Fruit fly (Drosophila melanogaster) whole organism, wandering third instar larva: ENCODE measurements around the gene spg.

Experiments used
- Abd-B ChIP-seq: fragments of >200 bp; optimal IDR thresholded peaks from 2 replicates; lab custom pipeline; 2017; ENCODE audit warnings: missing biosample characterization, missing genetic modification characterization
- CG32264 ChIP-seq: fragments of 200-800 bp; sonication (Bioruptor generic); optimal IDR thresholded peaks from 2 replicates; lab custom pipeline; 2016; ENCODE audit warnings: missing biosample characterization, missing genetic modification characterization
- CG9705 ChIP-seq: fragments of 200-800 bp; sonication (Bioruptor generic); optimal IDR thresholded peaks from 2 replicates; lab custom pipeline; 2018; ENCODE audit warnings: missing biosample characterization, mild to moderate bottlenecking, missing genetic modification characterization
- CrebA ChIP-seq: fragments of 200-800 bp; sonication (Bioruptor generic); optimal IDR thresholded peaks from 2 replicates; lab custom pipeline; 2016; ENCODE audit warnings: missing biosample characterization, mild to moderate bottlenecking, missing genetic modification characterization, borderline replicate concordance
- Dfd ChIP-seq: fragments of >200 bp; optimal IDR thresholded peaks from 2 replicates; lab custom pipeline; 2017; ENCODE audit warnings: missing biosample characterization, missing genetic modification characterization
- Dif ChIP-seq: fragments of 200-275, 200-300 bp; sonication (Bioruptor generic); optimal IDR thresholded peaks from 2 replicates; lab custom pipeline; 2018; ENCODE audit warnings: missing biosample characterization, missing genetic modification characterization; ENCODE audit not compliant: partially characterized antibody
- GATAd ChIP-seq: sonication (Bioruptor generic); optimal IDR thresholded peaks from 2 replicates; lab custom pipeline; 2016; ENCODE audit warnings: missing biosample characterization, missing genetic modification characterization
- HLH106 ChIP-seq: fragments of 200-800 bp; optimal IDR thresholded peaks from 3 replicates; lab custom pipeline; 2019; ENCODE audit warnings: missing biosample characterization, mild to moderate bottlenecking, missing genetic modification characterization, moderate library complexity
- Hnf4 ChIP-seq: fragments of 200-800 bp; sonication (Bioruptor generic); optimal IDR thresholded peaks from 2 replicates; lab custom pipeline; 2016; ENCODE audit warnings: missing biosample characterization, mild to moderate bottlenecking, missing genetic modification characterization
- Hr78 ChIP-seq: fragments of >200 bp; optimal IDR thresholded peaks from 2 replicates; lab custom pipeline; 2017; ENCODE audit warnings: missing biosample characterization, missing genetic modification characterization
- Hr83 ChIP-seq: fragments of 200-300 bp; sonication (Bioruptor generic); optimal IDR thresholded peaks from 2 replicates; lab custom pipeline; 2016; ENCODE audit warnings: missing biosample characterization, mild to moderate bottlenecking, missing genetic modification characterization, moderate library complexity; ENCODE audit not compliant: poor library complexity, severe bottlenecking
- Jra ChIP-seq: sonication (Bioruptor generic); optimal IDR thresholded peaks from 2 replicates; lab custom pipeline; 2016; ENCODE audit warnings: missing biosample characterization, missing genetic modification characterization
- Mio ChIP-seq: sonication (Bioruptor generic); optimal IDR thresholded peaks from 2 replicates; lab custom pipeline; 2016; ENCODE audit warnings: missing biosample characterization, missing genetic modification characterization
- Myc ChIP-seq: fragments of >200 bp; optimal IDR thresholded peaks from 2 replicates; lab custom pipeline; 2017
- N ChIP-seq: fragments of >200 bp; optimal IDR thresholded peaks from 2 replicates; lab custom pipeline; 2018; ENCODE audit warnings: missing biosample characterization, missing external identifiers, missing genetic modification characterization
- OdsH ChIP-seq: fragments of 200-800 bp; sonication (Bioruptor generic); optimal IDR thresholded peaks from 2 replicates; lab custom pipeline; 2016; ENCODE audit warnings: missing biosample characterization, mild to moderate bottlenecking, missing genetic modification characterization
- Rel ChIP-seq, 2 experiments: fragments of 200-800 bp; sonication (Bioruptor generic) in 1 of 2; optimal IDR thresholded peaks; 2 replicates in 1 of 2; 3 replicates in 1 of 2; lab custom pipeline; 2016 to 2019; ENCODE audit warnings: mild to moderate bottlenecking in 2 of 2, missing biosample characterization in 2 of 2, missing genetic modification characterization in 2 of 2, moderate library complexity in 1 of 2
- Sp1 ChIP-seq: fragments of 200-800 bp; sonication (Bioruptor generic); optimal IDR thresholded peaks from 3 replicates; lab custom pipeline; 2019; ENCODE audit warnings: missing biosample characterization, mild to moderate bottlenecking, missing genetic modification characterization, moderate library complexity
- Vsx2 ChIP-seq: fragments of 200-300, 225-300 bp; sonication (Bioruptor generic); optimal IDR thresholded peaks from 2 replicates; lab custom pipeline; 2018; ENCODE audit warnings: missing biosample characterization, missing genetic modification characterization; ENCODE audit not compliant: partially characterized antibody
- br ChIP-seq: fragments of 200-800 bp; sonication (Bioruptor generic); optimal IDR thresholded peaks from 2 replicates; lab custom pipeline; 2016; ENCODE audit warnings: missing biosample characterization, missing genetic modification characterization
- brk ChIP-seq: fragments of 200-800 bp; sonication (Bioruptor generic); optimal IDR thresholded peaks from 2 replicates; lab custom pipeline; 2016; ENCODE audit warnings: missing biosample characterization, mild to moderate bottlenecking, missing genetic modification characterization
- dl ChIP-seq, 2 experiments: fragments of 175-275, 200-275 bp in 1 of 2; fragments of 200-275 bp in 1 of 2; sonication (Bioruptor generic); optimal IDR thresholded peaks; lab custom pipeline; 2018; ENCODE audit warnings: mild to moderate bottlenecking in 2 of 2, missing biosample characterization in 2 of 2, missing genetic modification characterization in 2 of 2, moderate library complexity in 2 of 2; ENCODE audit not compliant: partially characterized antibody in 2 of 2, insufficient read depth in 1 of 2
- dmrt93B ChIP-seq: fragments of 200-800 bp; sonication (Bioruptor generic); optimal IDR thresholded peaks from 2 replicates; lab custom pipeline; 2018; ENCODE audit warnings: missing biosample characterization, mild to moderate bottlenecking, missing genetic modification characterization
- dsf ChIP-seq: sonication (Bioruptor generic); optimal IDR thresholded peaks from 2 replicates; lab custom pipeline; 2016; ENCODE audit warnings: missing biosample characterization, missing genetic modification characterization, borderline replicate concordance
- ey ChIP-seq: fragments of 200-800 bp; sonication (Bioruptor generic); optimal IDR thresholded peaks from 2 replicates; lab custom pipeline; 2016; ENCODE audit warnings: missing biosample characterization, missing genetic modification characterization
- foxo ChIP-seq, 2 experiments: fragments of 200-800 bp; sonication (Bioruptor generic); optimal IDR thresholded peaks; 2 replicates in 1 of 2; 3 replicates in 1 of 2; lab custom pipeline; 2016 to 2017; ENCODE audit warnings: missing biosample characterization in 2 of 2, missing genetic modification characterization in 2 of 2
- fru ChIP-seq: fragments of 200-800 bp; sonication (Bioruptor generic); optimal IDR thresholded peaks from 3 replicates; lab custom pipeline; 2016; ENCODE audit warnings: missing biosample characterization, mild to moderate bottlenecking, missing genetic modification characterization
- h ChIP-seq: fragments of 200-800 bp; sonication (Bioruptor generic); optimal IDR thresholded peaks from 3 replicates; lab custom pipeline; 2016; ENCODE audit warnings: missing biosample characterization, mild to moderate bottlenecking, missing genetic modification characterization
- jim ChIP-seq: fragments of 175-275, 200-325 bp; sonication (Bioruptor generic); optimal IDR thresholded peaks from 2 replicates; lab custom pipeline; 2016; ENCODE audit warnings: missing biosample characterization, mild to moderate bottlenecking, missing genetic modification characterization
- lola ChIP-seq: fragments of >200 bp; optimal IDR thresholded peaks from 2 replicates; lab custom pipeline; 2017; ENCODE audit warnings: missing biosample characterization, missing genetic modification characterization
- pan ChIP-seq: fragments of >200 bp; optimal IDR thresholded peaks from 2 replicates; lab custom pipeline; 2017
- psq ChIP-seq: fragments of 200-800 bp; sonication (Bioruptor generic); optimal IDR thresholded peaks from 3 replicates; lab custom pipeline; 2017; ENCODE audit warnings: missing biosample characterization, mild to moderate bottlenecking, missing genetic modification characterization, moderate library complexity
- rgr ChIP-seq: fragments of 200-800 bp; sonication (Bioruptor generic); optimal IDR thresholded peaks from 3 replicates; lab custom pipeline; 2016; ENCODE audit warnings: missing biosample characterization, mild to moderate bottlenecking, missing genetic modification characterization
- sage ChIP-seq: fragments of 200-800 bp; sonication (Bioruptor generic); optimal IDR thresholded peaks from 2 replicates; lab custom pipeline; 2016; ENCODE audit warnings: missing biosample characterization, mild to moderate bottlenecking, missing genetic modification characterization
- sv ChIP-seq: fragments of 200-800 bp; sonication (Bioruptor generic); optimal IDR thresholded peaks from 3 replicates; lab custom pipeline; 2016; ENCODE audit warnings: missing biosample characterization, missing genetic modification characterization
- tai ChIP-seq: sonication (Bioruptor generic); optimal IDR thresholded peaks from 2 replicates; lab custom pipeline; 2016; ENCODE audit warnings: missing biosample characterization, missing genetic modification characterization
- usp ChIP-seq: fragments of >200 bp; optimal IDR thresholded peaks from 2 replicates; lab custom pipeline; 2017; ENCODE audit warnings: missing biosample characterization, missing genetic modification characterization
- woc ChIP-seq: sonication (Bioruptor generic); optimal IDR thresholded peaks from 2 replicates; lab custom pipeline; 2016; ENCODE audit warnings: missing biosample characterization, mild to moderate bottlenecking, missing genetic modification characterization

spg gene

dm6 chr3R:28883434-28883833 lies 38.4 kb downstream of the spg start, which contains the start of gene Nepl21:
Nepl21 (plus strand) TSS chr3R:28883693.
- no peak for TF ChIP-seq usp
- TF ChIP-seq dl (GFP tag; optimal IDR thresholded peaks at IDR 0.05; lab: Kevin White, UChicago; ENCODE audit: insufficient read depth in 1 of 2, partially characterized antibody in 2 of 2): no peak
- TF ChIP-seq N (GFP tag; lab: Kevin White, UChicago): no peak
- TF ChIP-seq Hnf4 (GFP tag; lab: Kevin White, UChicago): no peak
- TF ChIP-seq dmrt93B (GFP tag; lab: Kevin White, UChicago): no peak
- no peak for TF ChIP-seq Rel (GFP tag; optimal IDR thresholded peaks at IDR 0.05; lab: Kevin White, UChicago)
- peak; percentile 17 for TF ChIP-seq Rel (tag; optimal IDR thresholded peaks at IDR 0.05; lab: Kevin White, UChicago)
- no peak for TF ChIP-seq Hr78 (GFP tag; lab: Kevin White, UChicago)
- no peak for TF ChIP-seq CG9705 (GFP tag; lab: Kevin White, UChicago)

DNA sequence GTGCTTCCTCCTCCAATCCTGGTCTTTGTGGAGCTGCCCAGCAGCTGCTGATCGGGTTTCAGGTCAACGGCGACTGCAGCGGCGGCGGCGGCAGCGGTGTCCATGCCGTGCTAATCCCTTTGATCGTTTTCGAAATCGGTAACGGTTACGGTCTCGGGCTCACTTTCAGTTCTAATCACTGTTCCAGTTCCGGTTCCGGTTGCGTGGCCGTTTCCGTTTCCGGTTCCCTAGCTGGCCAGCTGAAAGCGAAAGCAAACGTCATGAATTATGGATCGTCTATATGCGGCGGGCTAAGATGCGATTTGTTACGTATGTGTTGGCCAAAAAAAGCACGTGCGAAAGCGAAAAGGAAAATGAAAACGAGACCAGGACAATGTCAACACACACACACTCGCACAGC lies 41.7 kb downstream of the spg start:
- no peak for TF ChIP-seq foxo (GFP tag; optimal IDR thresholded peaks at IDR 0.05; lab: Kevin White, UChicago)
- TF ChIP-seq sage: no peak
- no peak for TF ChIP-seq dmrt93B (GFP tag; lab: Kevin White, UChicago)
- no peak for TF ChIP-seq fru (GFP tag; lab: Kevin White, UChicago)
- no peak for TF ChIP-seq Myc (lab: Kevin White, UChicago)
- no peak for TF ChIP-seq Mio (GFP tag; lab: Kevin White, UChicago)
- TF ChIP-seq Jra (GFP tag; lab: Kevin White, UChicago): no peak
- no peak for TF ChIP-seq h
- no peak for TF ChIP-seq lola (GFP tag; lab: Kevin White, UChicago)
- no peak for TF ChIP-seq GATAd (GFP tag; lab: Kevin White, UChicago)
- no peak for TF ChIP-seq OdsH (GFP tag; lab: Kevin White, UChicago)
- no peak for TF ChIP-seq jim (GFP tag; lab: Kevin White, UChicago)
- TF ChIP-seq Abd-B (GFP tag; lab: Kevin White, UChicago): no peak
- TF ChIP-seq Sp1: no peak
- no peak for TF ChIP-seq br (GFP tag; lab: Kevin White, UChicago)

dm6 chr3R:28887559-28888432 lies 42.7 kb downstream of the spg start, which contains the start of the genes CG33203 and Doa:
CG33203 (minus strand) TSS chr3R:28887709.
Doa (plus strand) TSS chr3R:28888073.
- TF ChIP-seq OdsH (GFP tag; lab: Kevin White, UChicago) (no peak), pan (lab: Kevin White, UChicago) (no peak), Sp1 (no peak), Abd-B (GFP tag; lab: Kevin White, UChicago) (no peak), jim (GFP tag; lab: Kevin White, UChicago) (no peak), psq (GFP tag; lab: Kevin White, UChicago) (no peak), Dfd (no peak), HLH106 (peak; percentile 25), Hnf4 (GFP tag; lab: Kevin White, UChicago) (peak; percentile 76), rgr (GFP tag; lab: Kevin White, UChicago) (peak; percentile 5), N (GFP tag; lab: Kevin White, UChicago) (no peak), dl (GFP tag; optimal IDR thresholded peaks at IDR 0.05; lab: Kevin White, UChicago; ENCODE audit: insufficient read depth in 1 of 2, partially characterized antibody in 2 of 2) (peak in 1 of 2 experiments; percentile 6), woc (GFP tag; lab: Kevin White, UChicago) (no peak), Mio (GFP tag; lab: Kevin White, UChicago) (no peak), foxo (GFP tag; optimal IDR thresholded peaks at IDR 0.05; lab: Kevin White, UChicago) (peak in 1 of 2 experiments; percentile 53), Myc (lab: Kevin White, UChicago) (peak; percentile 4), CG9705 (GFP tag; lab: Kevin White, UChicago) (no peak), lola (GFP tag; lab: Kevin White, UChicago) (no peak), Vsx2 (GFP tag; lab: Kevin White, UChicago) (no peak), dmrt93B (GFP tag; lab: Kevin White, UChicago) (no peak), sv (GFP tag; lab: Kevin White, UChicago) (no peak), brk (GFP tag; lab: Kevin White, UChicago) (no peak), Dif (GFP tag; lab: Kevin White, UChicago) (no peak), h (peak; percentile 51), CG32264 (GFP tag; lab: Kevin White, UChicago) (no peak), sage (no peak), CrebA (GFP tag; lab: Kevin White, UChicago) (no peak), ey (GFP tag; lab: Kevin White, UChicago) (no peak), Jra (GFP tag; lab: Kevin White, UChicago) (peak; percentile 38), Rel (GFP tag; optimal IDR thresholded peaks at IDR 0.05; lab: Kevin White, UChicago) (no peak), Rel (tag; optimal IDR thresholded peaks at IDR 0.05; lab: Kevin White, UChicago) (peak; percentile 17), Hr78 (GFP tag; lab: Kevin White, UChicago) (no peak), Hr83 (GFP tag; lab: Kevin White, UChicago) (peak; percentile 79), usp (no peak), fru (GFP tag; lab: Kevin White, UChicago) (no peak), br (GFP tag; lab: Kevin White, UChicago) (peak; percentile 8), dsf (GFP tag; lab: Kevin White, UChicago) (no peak), GATAd (GFP tag; lab: Kevin White, UChicago) (no peak), tai (GFP tag; lab: Kevin White, UChicago) (no peak)
